Fruit fly (Drosophila melanogaster): ENCODE data around the gene tkv.

DNA sequence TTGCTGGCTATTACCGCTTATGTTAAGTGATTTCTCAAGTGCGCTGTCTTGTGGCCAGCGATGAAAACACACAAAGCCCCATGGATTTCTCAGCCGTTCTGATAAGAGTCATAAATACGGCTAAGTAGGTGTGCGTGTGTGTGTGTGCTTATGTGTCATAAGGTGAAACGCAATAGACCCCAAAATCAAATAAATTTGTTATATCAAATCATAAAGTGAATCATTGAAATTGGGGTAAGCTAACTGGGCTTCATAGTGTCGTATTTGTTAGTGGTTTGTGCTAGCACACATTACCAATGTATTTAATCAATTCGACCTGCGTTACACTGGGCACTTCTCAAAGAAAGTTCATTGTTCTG, 28.4 kb upstream of the tkv start:
- TF ChIP-seq psq (optimal IDR thresholded peaks at IDR 0.05) (no peak), Dll (optimal IDR thresholded peaks at IDR 0.05) (no peak)
